Fruit fly (Drosophila melanogaster): ENCODE results near the gene TfIIFalpha.

Gene TfIIFalpha

dm6 chr3R:6394247-6394522 is 13.9 kb downstream of the TfIIFalpha start (continued):
- TF ChIP-seq salm (tag; optimal IDR thresholded peaks at IDR 0.05): no peak
- TF ChIP-seq Pdp1 (GFP tag; optimal IDR thresholded peaks at IDR 0.05): peak in 1 of 2 experiments; percentile 26
- no peak for TF ChIP-seq mld (GFP tag; IDR thresholded peaks at IDR 0.05; ENCODE audit: partially characterized antibody)
- TF ChIP-seq CG2712 (tag; optimal IDR thresholded peaks at IDR 0.05): no peak
- no peak for TF ChIP-seq CG8281 (tag; optimal IDR thresholded peaks at IDR 0.05)
- no peak for TF ChIP-seq CG3407 (GFP tag; optimal IDR thresholded peaks at IDR 0.05)
- no peak for TF ChIP-seq wor (GFP tag; IDR thresholded peaks at IDR 0.05)
- no peak for TF ChIP-seq tio (GFP tag; optimal IDR thresholded peaks at IDR 0.05)
- TF ChIP-seq ab (GFP tag; optimal IDR thresholded peaks at IDR 0.05): no peak
- TF ChIP-seq CG3281 (GFP tag; optimal IDR thresholded peaks at IDR 0.05): no peak
- no peak for TF ChIP-seq trem (tag; optimal IDR thresholded peaks at IDR 0.05)
- TF ChIP-seq CG18619 (GFP tag; optimal IDR thresholded peaks at IDR 0.05): no peak
- no peak for TF ChIP-seq unc-4 (GFP tag; IDR thresholded peaks at IDR 0.05; ENCODE audit: partially characterized antibody)
- no peak for TF ChIP-seq E2f1 (GFP tag; IDR thresholded peaks at IDR 0.05)
- no peak for TF ChIP-seq dimm (GFP tag; IDR thresholded peaks at IDR 0.05)
- TF ChIP-seq NFAT (GFP tag; IDR thresholded peaks at IDR 0.05): no peak
- TF ChIP-seq crol (GFP tag; IDR thresholded peaks at IDR 0.05): peak; percentile 25; the same call in 1 of the 2 replicates
- TF ChIP-seq Fer2 (tag; optimal IDR thresholded peaks at IDR 0.05): no peak
- no peak for TF ChIP-seq bab2 (GFP tag; optimal IDR thresholded peaks at IDR 0.05)
- no peak for TF ChIP-seq sima (GFP tag; optimal IDR thresholded peaks at IDR 0.05)
- no peak for TF ChIP-seq pzg (GFP tag; optimal IDR thresholded peaks at IDR 0.05)
- TF ChIP-seq shn (GFP tag; optimal IDR thresholded peaks at IDR 0.05): no peak
- no peak for TF ChIP-seq CG12299 (tag; optimal IDR thresholded peaks at IDR 0.05)
- peak; percentile 49 for TF ChIP-seq sug (tag; optimal IDR thresholded peaks at IDR 0.05)
- no peak for TF ChIP-seq CG10366 (GFP tag; IDR thresholded peaks at IDR 0.05)
- no peak for TF ChIP-seq bigmax (GFP tag; optimal IDR thresholded peaks at IDR 0.05)
- no peak for TF ChIP-seq oc (tag; optimal IDR thresholded peaks at IDR 0.05)
- TF ChIP-seq gcm2 (GFP tag; optimal IDR thresholded peaks at IDR 0.05): no peak
- TF ChIP-seq CG10565 (GFP tag; optimal IDR thresholded peaks at IDR 0.05): no peak
- TF ChIP-seq CG12155 (GFP tag; optimal IDR thresholded peaks at IDR 0.05): no peak
- no peak for TF ChIP-seq jigr1 (GFP tag; IDR thresholded peaks at IDR 0.05)
- no peak for TF ChIP-seq run (tag; optimal IDR thresholded peaks at IDR 0.05)
- no peak for TF ChIP-seq vnd (GFP tag; IDR thresholded peaks at IDR 0.05; ENCODE audit: partially characterized antibody)
- no peak for TF ChIP-seq ind (GFP tag; optimal IDR thresholded peaks at IDR 0.05)
- no peak for TF ChIP-seq croc (GFP tag; conservative IDR thresholded peaks at IDR 0.05)
- no peak for TF ChIP-seq Fer1 (GFP tag; optimal IDR thresholded peaks at IDR 0.05)
- TF ChIP-seq CG10543 (GFP tag; optimal IDR thresholded peaks at IDR 0.05): peak; percentile 1
- TF ChIP-seq Xrp1 (GFP tag; IDR thresholded peaks at IDR 0.05): no peak
- TF ChIP-seq CHES-1-like (GFP tag; optimal IDR thresholded peaks at IDR 0.05): no peak
- TF ChIP-seq C15 (GFP tag; IDR thresholded peaks at IDR 0.05): no peak
- no peak for TF ChIP-seq CG17361 (GFP tag; IDR thresholded peaks at IDR 0.05)
- no peak for TF ChIP-seq E2f2 (GFP tag; IDR thresholded peaks at IDR 0.05)
- TF ChIP-seq CG11504 (tag; optimal IDR thresholded peaks at IDR 0.05): no peak
- TF ChIP-seq hkb (optimal IDR thresholded peaks at IDR 0.05): no peak
- TF ChIP-seq hkb (GFP tag; IDR thresholded peaks at IDR 0.05): no peak
- TF ChIP-seq chif (GFP tag; optimal IDR thresholded peaks at IDR 0.05): no peak
- peak; percentile 6 for TF ChIP-seq kah (GFP tag; optimal IDR thresholded peaks at IDR 0.05)
- no peak for TF ChIP-seq Adf1 (GFP tag; IDR thresholded peaks at IDR 0.05)
- TF ChIP-seq row (GFP tag; IDR thresholded peaks at IDR 0.05): no peak
- TF ChIP-seq sd (tag; optimal IDR thresholded peaks at IDR 0.05): peak; percentile 79
- no peak for TF ChIP-seq Fer3 (tag; optimal IDR thresholded peaks at IDR 0.05)
- TF ChIP-seq Opbp (GFP tag; IDR thresholded peaks at IDR 0.05; ENCODE audit: partially characterized antibody): no peak
- no peak for TF ChIP-seq Hr51 (GFP tag; optimal IDR thresholded peaks at IDR 0.05)

Data from whole organism, embryonic.